Fruit fly (Drosophila melanogaster) whole organism, embryonic: ENCODE results near the gene Pmm2.

Experiments used
- Ada2b ChIP-seq: fragments of 200-800 bp; sonication (Bioruptor generic); IDR thresholded peaks from 2 replicates; pipeline ENCODE4 v1.3.6; 2022; ENCODE audit warnings: missing biosample characterization, missing genetic modification characterization
- CG11504 ChIP-seq: fragments of 200-800 bp; sonication (Bioruptor generic); optimal IDR thresholded peaks from 3 replicates; lab custom pipeline; 2019; ENCODE audit warnings: missing biosample characterization, mild to moderate bottlenecking, missing genetic modification characterization, moderate library complexity
- CG11696 ChIP-seq: fragments of 200-800 bp; sonication (Bioruptor generic); IDR thresholded peaks from 2 replicates; pipeline ENCODE4 v1.3.6; 2022; ENCODE audit warnings: missing biosample characterization, missing genetic modification characterization
- CG12744 ChIP-seq: fragments of 200-800 bp; sonication (Bioruptor generic); optimal IDR thresholded peaks from 2 replicates; lab custom pipeline; 2016; ENCODE audit warnings: missing biosample characterization, missing genetic modification characterization
- CG13287 ChIP-seq: fragments of 200-800 bp; sonication (Bioruptor generic); IDR thresholded peaks from 2 replicates; pipeline ENCODE4 v1.3.6; 2022; ENCODE audit warnings: missing biosample characterization, missing genetic modification characterization; ENCODE audit not compliant: partially characterized antibody
- CG17328 ChIP-seq: fragments of 200-800 bp; sonication (Bioruptor generic); IDR thresholded peaks from 2 replicates; pipeline ENCODE4 v1.3.6; 2022; ENCODE audit warnings: missing biosample characterization, missing genetic modification characterization
- CG18476 ChIP-seq: fragments of 200-800 bp; sonication (Bioruptor generic); optimal IDR thresholded peaks from 2 replicates; lab custom pipeline; 2016; ENCODE audit warnings: missing biosample characterization, mild to moderate bottlenecking, missing genetic modification characterization
- CG18619 ChIP-seq: fragments of 200-800 bp; sonication (Bioruptor generic); optimal IDR thresholded peaks from 3 replicates; lab custom pipeline; 2017; ENCODE audit warnings: missing biosample characterization, mild to moderate bottlenecking, missing genetic modification characterization
- CG2116 ChIP-seq: fragments of 200-800 bp; sonication (Bioruptor generic); optimal IDR thresholded peaks from 3 replicates; lab custom pipeline; 2018; ENCODE audit warnings: missing biosample characterization, mild to moderate bottlenecking, missing genetic modification characterization
- CG2199 ChIP-seq: fragments of 200-800 bp; sonication (Bioruptor generic); IDR thresholded peaks from 3 replicates; pipeline ENCODE4 v1.3.6; 2022; ENCODE audit warnings: missing biosample characterization, missing genetic modification characterization
- CG30020 ChIP-seq: fragments of 200-800 bp; optimal IDR thresholded peaks from 2 replicates; lab custom pipeline; 2019; ENCODE audit warnings: missing biosample characterization, mild to moderate bottlenecking, missing genetic modification characterization, moderate library complexity
- CG31224 ChIP-seq: fragments of 200-800 bp; sonication (Bioruptor generic); IDR thresholded peaks from 2 replicates; pipeline ENCODE4 v1.3.6; 2022; ENCODE audit warnings: missing biosample characterization, missing genetic modification characterization
- CG3407 ChIP-seq: fragments of 200-800 bp; sonication (Bioruptor generic); optimal IDR thresholded peaks from 2 replicates; lab custom pipeline; 2018; ENCODE audit warnings: missing biosample characterization, mild to moderate bottlenecking, missing genetic modification characterization
- CG4854 ChIP-seq: fragments of 200-800 bp; sonication (Bioruptor generic); optimal IDR thresholded peaks from 2 replicates; lab custom pipeline; 2016; ENCODE audit warnings: missing biosample characterization, missing genetic modification characterization, inconsistent platforms
- CG6765 ChIP-seq: fragments of 200-800 bp; sonication (Bioruptor generic); optimal IDR thresholded peaks from 3 replicates; lab custom pipeline; 2017; ENCODE audit warnings: missing biosample characterization, mild to moderate bottlenecking, missing genetic modification characterization
- CG6854 ChIP-seq: fragments of 200-800 bp; sonication (Bioruptor generic); optimal IDR thresholded peaks from 3 replicates; lab custom pipeline; 2017; ENCODE audit warnings: missing biosample characterization, mild to moderate bottlenecking, missing genetic modification characterization
- CG7963 ChIP-seq: fragments of 200-800 bp; sonication (Bioruptor generic); IDR thresholded peaks from 3 replicates; pipeline ENCODE4 v1.3.6; 2022; ENCODE audit warnings: missing biosample characterization, missing genetic modification characterization; ENCODE audit not compliant: partially characterized antibody
- CG8478 ChIP-seq: fragments of >200 bp; optimal IDR thresholded peaks from 2 replicates; lab custom pipeline; 2018
- CHES-1-like ChIP-seq: fragments of 200-800 bp; sonication (Bioruptor generic); optimal IDR thresholded peaks from 2 replicates; lab custom pipeline; 2016; ENCODE audit warnings: missing biosample characterization, missing genetic modification characterization
- D ChIP-seq, 2 experiments: fragments of 200-800 bp in 1 of 2; fragments of >200 bp in 1 of 2; sonication (Bioruptor generic) in 1 of 2; optimal IDR thresholded peaks; 2 replicates in 1 of 2; 3 replicates in 1 of 2; lab custom pipeline; 2017; ENCODE audit warnings: mild to moderate bottlenecking in 1 of 2, missing biosample characterization in 1 of 2, missing genetic modification characterization in 1 of 2, missing genetic modification reagents in 1 of 2
- Eip74EF ChIP-seq, 2 experiments: fragments of 200-800 bp in 1 of 2; fragments of >200 bp in 1 of 2; sonication (Bioruptor generic) in 1 of 2; optimal IDR thresholded peaks; 2 replicates each; lab custom pipeline; 2017 to 2019; ENCODE audit warnings: missing biosample characterization in 2 of 2, missing genetic modification characterization in 2 of 2, mild to moderate bottlenecking in 1 of 2, moderate library complexity in 1 of 2
- Gsc ChIP-seq: fragments of 200-800 bp; sonication (Bioruptor generic); IDR thresholded peaks from 2 replicates; pipeline ENCODE4 v1.3.6; 2022; ENCODE audit warnings: missing biosample characterization, missing genetic modification characterization
- Jarid2 ChIP-seq: fragments of 200-800 bp; sonication (Bioruptor generic); optimal IDR thresholded peaks from 3 replicates; lab custom pipeline; 2017; ENCODE audit warnings: mild to moderate bottlenecking, missing biosample characterization, missing genetic modification reagents, missing genetic modification characterization
- MBD-R2 ChIP-seq: fragments of 200-800 bp; sonication (Bioruptor generic); IDR thresholded peaks from 2 replicates; pipeline ENCODE4 v1.3.6; 2022; ENCODE audit warnings: missing biosample characterization, missing genetic modification characterization
- Med ChIP-seq: fragments of 200-800 bp; sonication (Bioruptor generic); peaks from one replicate; lab custom pipeline; 2016; ENCODE audit warnings: missing biosample characterization, missing genetic modification characterization, mild to moderate bottlenecking, inconsistent platforms, moderate library complexity
- Myb ChIP-seq: fragments of 200-800 bp; sonication (Bioruptor generic); optimal IDR thresholded peaks from 2 replicates; lab custom pipeline; 2016; ENCODE audit warnings: missing biosample characterization, missing genetic modification characterization
- NK7.1 ChIP-seq: fragments of 200-800 bp; sonication (Bioruptor generic); optimal IDR thresholded peaks from 3 replicates; lab custom pipeline; 2016; ENCODE audit warnings: missing biosample characterization, missing genetic modification characterization
- Opbp ChIP-seq: fragments of 200-800 bp; sonication (Bioruptor generic); IDR thresholded peaks from 3 replicates; pipeline ENCODE4 v1.3.6; 2022; ENCODE audit warnings: missing biosample characterization, missing genetic modification characterization; ENCODE audit not compliant: partially characterized antibody
- Ptx1 ChIP-seq: fragments of 200-800 bp; sonication (Bioruptor generic); IDR thresholded peaks from 2 replicates; pipeline ENCODE4 v1.3.6; 2022; ENCODE audit warnings: missing biosample characterization, missing genetic modification characterization
- Sin3A ChIP-seq: fragments of >200 bp; optimal IDR thresholded peaks from 2 replicates; lab custom pipeline; 2018
- Sry-δ ChIP-seq: fragments of 200-800 bp; sonication (Bioruptor generic); optimal IDR thresholded peaks from 2 replicates; lab custom pipeline; 2016; ENCODE audit warnings: missing biosample characterization, missing genetic modification characterization
- YL-1 ChIP-seq: fragments of 200-800 bp; sonication (Bioruptor generic); optimal IDR thresholded peaks from 3 replicates; lab custom pipeline; 2017; ENCODE audit warnings: missing biosample characterization, mild to moderate bottlenecking, missing genetic modification characterization
- ac ChIP-seq: fragments of 200-800 bp; sonication (Bioruptor generic); optimal IDR thresholded peaks from 3 replicates; lab custom pipeline; 2017; ENCODE audit warnings: missing biosample characterization, mild to moderate bottlenecking, missing genetic modification characterization
- chm ChIP-seq: fragments of 200-800 bp; sonication (Bioruptor generic); IDR thresholded peaks from 2 replicates; pipeline ENCODE4 v1.3.6; 2022; ENCODE audit warnings: missing biosample characterization, missing genetic modification characterization
- dan ChIP-seq: fragments of 200-800 bp; sonication (Bioruptor generic); IDR thresholded peaks from 2 replicates; pipeline ENCODE4 v1.3.6; 2022; ENCODE audit warnings: missing biosample characterization, missing genetic modification characterization
- dysf ChIP-seq: fragments of 200-800 bp; sonication (Bioruptor generic); IDR thresholded peaks from 3 replicates; pipeline ENCODE4 v1.3.6; 2022; ENCODE audit warnings: missing biosample characterization, missing genetic modification characterization
- ewg ChIP-seq: fragments of 200-800 bp; sonication (Bioruptor generic); optimal IDR thresholded peaks from 3 replicates; lab custom pipeline; 2017; ENCODE audit warnings: mild to moderate bottlenecking, missing biosample characterization, missing genetic modification reagents, missing genetic modification characterization
- gem ChIP-seq: fragments of 200-800 bp; sonication (Bioruptor generic); optimal IDR thresholded peaks from 2 replicates; lab custom pipeline; 2019; ENCODE audit warnings: missing biosample characterization, mild to moderate bottlenecking, missing genetic modification characterization, moderate library complexity
- h ChIP-seq: fragments of >200 bp; optimal IDR thresholded peaks from 2 replicates; lab custom pipeline; 2017
- hbn ChIP-seq: fragments of 200-800 bp; sonication (Bioruptor generic); IDR thresholded peaks from 2 replicates; pipeline ENCODE4 v1.3.6; 2022; ENCODE audit warnings: missing biosample characterization, missing genetic modification characterization; ENCODE audit not compliant: partially characterized antibody
- hkb ChIP-seq, 2 experiments: fragments of 200-800 bp in 1 of 2; fragments of >200 bp in 1 of 2; sonication (Bioruptor generic) in 1 of 2; IDR thresholded peaks in 1 of 2; optimal IDR thresholded peaks in 1 of 2; 2 replicates each; pipeline versions ENCODE4 v1.3.6 to Lab custom; 2017 to 2022; ENCODE audit warnings: missing biosample characterization in 1 of 2, missing genetic modification characterization in 1 of 2
- lov ChIP-seq, 2 experiments: fragments of 200-800 bp in 1 of 2; fragments of >200 bp in 1 of 2; sonication (Bioruptor generic) in 1 of 2; IDR thresholded peaks in 1 of 2; optimal IDR thresholded peaks in 1 of 2; 2 replicates in 1 of 2; 3 replicates in 1 of 2; pipeline versions ENCODE4 v1.3.6 to Lab custom; 2017 to 2022; ENCODE audit warnings: missing biosample characterization in 1 of 2, missing genetic modification characterization in 1 of 2
- onecut ChIP-seq: fragments of 200-800 bp; sonication (Bioruptor generic); IDR thresholded peaks from 2 replicates; pipeline ENCODE4 v1.3.6; 2022; ENCODE audit warnings: missing biosample characterization, missing genetic modification characterization
- pum ChIP-seq: fragments of 200-800 bp; sonication (Bioruptor generic); optimal IDR thresholded peaks from 2 replicates; lab custom pipeline; 2016; ENCODE audit warnings: missing biosample characterization, missing genetic modification characterization
- salm ChIP-seq: fragments of 200-800 bp; sonication (Bioruptor generic); optimal IDR thresholded peaks from 2 replicates; lab custom pipeline; 2018; ENCODE audit warnings: missing biosample characterization, mild to moderate bottlenecking, missing genetic modification characterization
- tgo ChIP-seq: fragments of 200-800 bp; sonication (Bioruptor generic); IDR thresholded peaks from 3 replicates; pipeline ENCODE4 v1.3.6; 2022; ENCODE audit warnings: missing biosample characterization, missing genetic modification characterization
- tna ChIP-seq: fragments of 200-800 bp; sonication (Bioruptor generic); IDR thresholded peaks from 2 replicates; pipeline ENCODE4 v1.3.6; 2022; ENCODE audit warnings: missing biosample characterization, missing genetic modification characterization; ENCODE audit not compliant: partially characterized antibody
- twi ChIP-seq: fragments of 200-800 bp; optimal IDR thresholded peaks from 2 replicates; lab custom pipeline; 2019; ENCODE audit warnings: missing biosample characterization, mild to moderate bottlenecking, missing genetic modification characterization, moderate library complexity
- usp ChIP-seq: fragments of >200 bp; optimal IDR thresholded peaks from 2 replicates; lab custom pipeline; 2017; ENCODE audit warnings: missing biosample characterization, missing genetic modification characterization
- zfh2 ChIP-seq: fragments of 200-800 bp; sonication (Bioruptor generic); optimal IDR thresholded peaks from 2 replicates; lab custom pipeline; 2016; ENCODE audit warnings: missing biosample characterization, missing genetic modification characterization

The Pmm2 gene

dm6 chr3L:12529431-12530007 lies 4.9 kb upstream of the Pmm2 start (continued):
- TF ChIP-seq CG31224 = no peak
- TF ChIP-seq chm = peak; percentile 54; the same call in 1 of the 2 replicates
- TF ChIP-seq Ada2b = peak; percentile 56
- TF ChIP-seq tgo (GFP tag; lab: Robert Waterston, UW) = peak; percentile 34; the same call in 2 of the 3 replicates
- TF ChIP-seq dan = no peak
- TF ChIP-seq Ptx1 (GFP tag; lab: Robert Waterston, UW) = peak; percentile 26; the same call in 1 of the 2 replicates
- TF ChIP-seq CG6854 (GFP tag; lab: Kevin White, UChicago) = no peak
- no peak for TF ChIP-seq CG2199 (GFP tag; lab: Robert Waterston, UW)
- no peak for TF ChIP-seq Opbp (GFP tag; lab: Robert Waterston, UW)
- TF ChIP-seq Med (GFP tag; lab: Kevin White, UChicago) = peak; percentile 88
- TF ChIP-seq D (optimal IDR thresholded peaks at IDR 0.05; lab: Kevin White, UChicago) = peak; percentile 57
- peak; percentile 52 for TF ChIP-seq D (GFP tag; optimal IDR thresholded peaks at IDR 0.05; lab: Kevin White, UChicago)
- no peak for TF ChIP-seq NK7.1 (GFP tag; lab: Kevin White, UChicago)
- TF ChIP-seq MBD-R2 (GFP tag; lab: Robert Waterston, UW) = no peak
- TF ChIP-seq hbn (GFP tag; lab: Robert Waterston, UW) = no peak
- peak; percentile 0 for TF ChIP-seq pum (GFP tag; lab: Kevin White, UChicago)
- TF ChIP-seq CG17328 = peak; percentile 76
- TF ChIP-seq ewg = no peak
- no peak for TF ChIP-seq CG13287 (GFP tag; lab: Robert Waterston, UW)
- no peak for TF ChIP-seq CG2116 (GFP tag; lab: Kevin White, UChicago)
- TF ChIP-seq Eip74EF (GFP tag; optimal IDR thresholded peaks at IDR 0.05; lab: Kevin White, UChicago) = no peak
- TF ChIP-seq h = no peak
- peak; percentile 21 for TF ChIP-seq CG18619 (GFP tag; lab: Kevin White, UChicago)
- no peak for TF ChIP-seq lov (optimal IDR thresholded peaks at IDR 0.05; lab: Kevin White, UChicago)
- TF ChIP-seq lov (GFP tag; IDR thresholded peaks at IDR 0.05; lab: Robert Waterston, UW) = peak; percentile 85
- no peak for TF ChIP-seq YL-1 (GFP tag; lab: Kevin White, UChicago)
- peak; percentile 62 for TF ChIP-seq gem (tag; lab: Kevin White, UChicago)
- no peak for TF ChIP-seq CHES-1-like (GFP tag; lab: Kevin White, UChicago)
- TF ChIP-seq zfh2 (GFP tag; lab: Kevin White, UChicago) = no peak
- TF ChIP-seq tna = no peak
- TF ChIP-seq Myb = no peak
- no peak for TF ChIP-seq CG18476
- peak; percentile 23 for TF ChIP-seq CG3407 (GFP tag; lab: Kevin White, UChicago)
- TF ChIP-seq ac (GFP tag; lab: Kevin White, UChicago) = no peak
- no peak for TF ChIP-seq hkb (optimal IDR thresholded peaks at IDR 0.05; lab: Kevin White, UChicago)
- peak; percentile 80 for TF ChIP-seq hkb (GFP tag; IDR thresholded peaks at IDR 0.05; lab: Robert Waterston, UW)
- peak; percentile 40; the same call in 1 of the 3 replicates for TF ChIP-seq dysf (GFP tag; lab: Robert Waterston, UW)
- no peak for TF ChIP-seq CG30020 (tag; lab: Kevin White, UChicago)
- no peak for TF ChIP-seq CG8478 (lab: Kevin White, UChicago)
- peak; percentile 13 for TF ChIP-seq Jarid2 (GFP tag; lab: Kevin White, UChicago)
- TF ChIP-seq CG11696 (GFP tag; lab: Robert Waterston, UW) = peak; percentile 97
- no peak for TF ChIP-seq CG6765 (GFP tag; lab: Kevin White, UChicago)
- no peak for TF ChIP-seq Gsc (GFP tag; lab: Robert Waterston, UW)
- no peak for TF ChIP-seq Sin3A (lab: Kevin White, UChicago)
- no peak for TF ChIP-seq CG4854 (GFP tag; lab: Kevin White, UChicago)
- peak; percentile 12 for TF ChIP-seq twi (tag; lab: Kevin White, UChicago)
- no peak for TF ChIP-seq Sry-δ
- peak; percentile 35 for TF ChIP-seq onecut (GFP tag; lab: Robert Waterston, UW)
- peak; percentile 72 for TF ChIP-seq CG11504 (tag; lab: Kevin White, UChicago)
- TF ChIP-seq CG7963 (GFP tag; lab: Robert Waterston, UW) = no peak
- TF ChIP-seq usp = no peak
- peak; percentile 29 for TF ChIP-seq salm (tag; lab: Kevin White, UChicago)
- no peak for TF ChIP-seq CG12744 (GFP tag; lab: Kevin White, UChicago)
